Worm (Caenorhabditis elegans) whole organism, young adult: ENCODE results near the gene F40H3.2.

Experiments used
- B0035.1 ChIP-seq: sonication (generic microtip); optimal IDR thresholded peaks from 2 replicates; lab custom pipeline; 2016; ENCODE audit warnings: missing genetic modification characterization, mild to moderate bottlenecking, missing compliant biosample characterization, missing genotype, missing genetic modification reagents
- C06A6.2 ChIP-seq: fragments of 200-800 bp; sonication (Bioruptor generic); conservative IDR thresholded peaks from 2 replicates; pipeline ENCODE4 v1.3.6; 2022; ENCODE audit warnings: missing genetic modification characterization, missing compliant biosample characterization
- D2030.7 ChIP-seq: fragments of 200-800 bp; sonication (Bioruptor generic); IDR thresholded peaks from 2 replicates; pipeline ENCODE4 v1.3.6; 2022; ENCODE audit warnings: missing genetic modification reagents, missing genetic modification characterization, missing compliant biosample characterization
- F23B12.7 ChIP-seq: sonication (generic microtip); optimal IDR thresholded peaks from 2 replicates; lab custom pipeline; 2017; ENCODE audit warnings: missing genetic modification characterization, mild to moderate bottlenecking, missing compliant biosample characterization, antibody characterized with exemption, moderate library complexity; ENCODE audit not compliant: insufficient read depth
- F33H1.4 ChIP-seq: fragments of 200-800 bp; sonication (Bioruptor generic); IDR thresholded peaks from 2 replicates; pipeline ENCODE4 v1.3.6; 2022; ENCODE audit warnings: missing genetic modification reagents, missing genetic modification characterization, missing compliant biosample characterization
- F37B4.10 ChIP-seq: fragments of 200-800 bp; sonication (Bioruptor generic); IDR thresholded peaks from 2 replicates; pipeline ENCODE4 v1.3.6; 2022; ENCODE audit warnings: missing genetic modification characterization, missing compliant biosample characterization
- F55B11.4 ChIP-seq: sonication (generic microtip); optimal IDR thresholded peaks from 2 replicates; lab custom pipeline; 2016; ENCODE audit warnings: missing compliant biosample characterization, missing genetic modification characterization, borderline replicate concordance; ENCODE audit not compliant: insufficient read depth
- F57A8.1 ChIP-seq: fragments of 200-800 bp; sonication (Bioruptor generic); optimal IDR thresholded peaks from 2 replicates; lab custom pipeline; 2018; ENCODE audit warnings: mild to moderate bottlenecking, missing genetic modification characterization, moderate library complexity, missing compliant biosample characterization
- K12H6.12 ChIP-seq: fragments of 200-800 bp; sonication (Bioruptor generic); optimal IDR thresholded peaks from 2 replicates; lab custom pipeline; 2018; ENCODE audit warnings: mild to moderate bottlenecking, missing genetic modification characterization, missing compliant biosample characterization
- Y53F4B.3 ChIP-seq: fragments of 200-800 bp; sonication (Bioruptor generic); IDR thresholded peaks from 2 replicates; pipeline ENCODE4 v1.3.6; 2022; ENCODE audit warnings: missing genetic modification reagents, missing genetic modification characterization, missing compliant biosample characterization
- Y53G8AR.9 ChIP-seq: fragments of 200-800 bp; sonication (Bioruptor generic); conservative IDR thresholded peaks from 2 replicates; pipeline ENCODE4 v1.3.6; 2022; ENCODE audit warnings: missing genetic modification reagents, missing genetic modification characterization, missing compliant biosample characterization
- akir-1 ChIP-seq: fragments of 200-800 bp; sonication (Bioruptor generic); optimal IDR thresholded peaks from 2 replicates; lab custom pipeline; 2018; ENCODE audit warnings: mild to moderate bottlenecking, missing genetic modification characterization, moderate library complexity, missing compliant biosample characterization
- ama-1 ChIP-seq, 3 experiments: fragments of 150-350 bp in 1 of 3; sonication (generic microtip) in 2 of 3; optimal IDR thresholded peaks; 2 replicates each; lab custom pipeline; 2014 to 2018; ENCODE audit warnings: missing biosample characterization in 2 of 3, missing genetic modification characterization in 2 of 3, missing genetic modification reagents in 2 of 3
- attf-5 ChIP-seq: fragments of 200-800 bp; sonication (Bioruptor generic); optimal IDR thresholded peaks from 2 replicates; lab custom pipeline; 2018; ENCODE audit warnings: mild to moderate bottlenecking, missing genetic modification characterization, missing compliant biosample characterization
- attf-6 ChIP-seq: fragments of 200-800 bp; sonication (Bioruptor generic); IDR thresholded peaks from 2 replicates; pipeline ENCODE4 v1.3.6; 2022; ENCODE audit warnings: missing genetic modification reagents, missing genetic modification characterization, missing compliant biosample characterization
- bed-2 ChIP-seq: fragments of 200-800 bp; sonication (Bioruptor generic); IDR thresholded peaks from 2 replicates; pipeline ENCODE4 v1.3.6; 2022; ENCODE audit warnings: missing genetic modification reagents, missing genetic modification characterization, missing compliant biosample characterization
- cebp-2 ChIP-seq: fragments of 200-800 bp; sonication (Bioruptor generic); IDR thresholded peaks from 2 replicates; pipeline ENCODE4 v1.3.6; 2022; ENCODE audit warnings: missing genetic modification characterization, missing compliant biosample characterization
- ceh-40 ChIP-seq: fragments of 200-800 bp; sonication (Bioruptor generic); IDR thresholded peaks from 2 replicates; pipeline ENCODE4 v1.3.6; 2022; ENCODE audit warnings: missing genetic modification characterization, missing compliant biosample characterization
- die-1 ChIP-seq: sonication (generic microtip); optimal IDR thresholded peaks from 2 replicates; lab custom pipeline; 2016; ENCODE audit warnings: missing genotype, mild to moderate bottlenecking, missing genetic modification characterization, missing compliant biosample characterization
- dpl-1 ChIP-seq: fragments of 150-350 bp; optimal IDR thresholded peaks from 2 replicates; lab custom pipeline; 2014; ENCODE audit warnings: missing biosample characterization, missing genetic modification reagents, missing genetic modification characterization
- ekl-4 ChIP-seq: fragments of 200-800 bp; sonication (Bioruptor generic); IDR thresholded peaks from 2 replicates; pipeline ENCODE4 v1.3.6; 2022; ENCODE audit warnings: missing genetic modification reagents, missing genetic modification characterization, missing compliant biosample characterization
- ets-4 ChIP-seq: fragments of 200-800 bp; sonication (Bioruptor generic); optimal IDR thresholded peaks from 2 replicates; lab custom pipeline; 2018; ENCODE audit warnings: mild to moderate bottlenecking, missing genetic modification characterization, missing compliant biosample characterization
- gei-17 ChIP-seq: fragments of 200-800 bp; sonication (Bioruptor generic); optimal IDR thresholded peaks from 2 replicates; lab custom pipeline; 2018; ENCODE audit warnings: mild to moderate bottlenecking, missing genetic modification characterization, missing compliant biosample characterization
- him-1 ChIP-seq: sonication (generic microtip); optimal IDR thresholded peaks from 2 replicates; lab custom pipeline; 2016; ENCODE audit warnings: missing genotype, missing genetic modification reagents, missing genetic modification characterization, missing compliant biosample characterization
- hlh-26 ChIP-seq: fragments of 200-800 bp; sonication (Bioruptor generic); conservative IDR thresholded peaks from 2 replicates; pipeline ENCODE4 v1.3.6; 2022; ENCODE audit warnings: missing genetic modification reagents, missing genetic modification characterization, missing compliant biosample characterization
- hrde-1 ChIP-seq: sonication (generic microtip); optimal IDR thresholded peaks from 2 replicates; lab custom pipeline; 2016; ENCODE audit warnings: missing genetic modification characterization, mild to moderate bottlenecking, missing compliant biosample characterization, moderate library complexity, missing genotype, missing genetic modification reagents, borderline replicate concordance
- lag-1 ChIP-seq: fragments of 200-800 bp; sonication (Bioruptor generic); IDR thresholded peaks from 2 replicates; pipeline ENCODE4 v1.3.6; 2022; ENCODE audit warnings: missing genetic modification reagents, missing genetic modification characterization, missing compliant biosample characterization
- lin-35 ChIP-seq, 3 experiments: fragments of 150-350 bp in 2 of 3; sonication (generic microtip) in 1 of 3; optimal IDR thresholded peaks; 2 replicates each; lab custom pipeline; 2014 to 2018; ENCODE audit warnings: missing biosample characterization in 3 of 3, missing genetic modification characterization in 3 of 3, missing genetic modification reagents in 3 of 3
- lin-54 ChIP-seq: fragments of 200-800 bp; sonication (Bioruptor generic); optimal IDR thresholded peaks from 2 replicates; lab custom pipeline; 2018; ENCODE audit warnings: mild to moderate bottlenecking, missing genetic modification characterization, missing compliant biosample characterization
- lsl-1 ChIP-seq: fragments of 200-800 bp; sonication (Bioruptor generic); optimal IDR thresholded peaks from 2 replicates; lab custom pipeline; 2018; ENCODE audit warnings: mild to moderate bottlenecking, missing genetic modification characterization, moderate library complexity, missing compliant biosample characterization
- lsy-27 ChIP-seq: sonication (generic microtip); optimal IDR thresholded peaks from 2 replicates; lab custom pipeline; 2017; ENCODE audit warnings: missing genetic modification characterization, mild to moderate bottlenecking, missing compliant biosample characterization, antibody characterized with exemption, missing genotype, borderline replicate concordance; ENCODE audit not compliant: insufficient read depth
- madf-6 ChIP-seq: fragments of 200-800 bp; sonication (Bioruptor generic); IDR thresholded peaks from 2 replicates; pipeline ENCODE4 v1.3.6; 2022; ENCODE audit warnings: missing genetic modification reagents, missing genetic modification characterization, missing compliant biosample characterization
- mcd-1 ChIP-seq: fragments of 200-800 bp; sonication (Bioruptor generic); IDR thresholded peaks from 2 replicates; pipeline ENCODE4 v1.3.6; 2022; ENCODE audit warnings: missing genetic modification reagents, missing genetic modification characterization, missing compliant biosample characterization
- mel-28 ChIP-seq: sonication (generic microtip); optimal IDR thresholded peaks from 2 replicates; lab custom pipeline; 2016; ENCODE audit warnings: borderline replicate concordance, mild to moderate bottlenecking, missing genetic modification characterization, missing compliant biosample characterization
- nhr-27 ChIP-seq: fragments of 200-800 bp; sonication (Bioruptor generic); optimal IDR thresholded peaks from 2 replicates; lab custom pipeline; 2018; ENCODE audit warnings: mild to moderate bottlenecking, missing genetic modification characterization, moderate library complexity, missing compliant biosample characterization
- pbrm-1 ChIP-seq: fragments of 200-800 bp; sonication (Bioruptor generic); IDR thresholded peaks from 2 replicates; pipeline ENCODE4 v1.3.6; 2022; ENCODE audit warnings: missing genetic modification reagents, missing genetic modification characterization, missing compliant biosample characterization
- repo-1 ChIP-seq: sonication (generic microtip); optimal IDR thresholded peaks from 2 replicates; lab custom pipeline; 2017; ENCODE audit warnings: mild to moderate bottlenecking, missing genetic modification characterization, missing compliant biosample characterization
- snpc-3.4 ChIP-seq: sonication (generic microtip); optimal IDR thresholded peaks from 2 replicates; lab custom pipeline; 2017; ENCODE audit warnings: missing genetic modification characterization, mild to moderate bottlenecking, missing compliant biosample characterization, antibody characterized with exemption, moderate library complexity, missing genotype, missing genetic modification reagents
- snpc-4 ChIP-seq, 5 experiments: fragments of 150-350 bp in 1 of 5; sonication (generic microtip) in 4 of 5; optimal IDR thresholded peaks; 2 replicates each; lab custom pipeline; 2014 to 2018; ENCODE audit warnings: missing genetic modification characterization in 5 of 5, missing biosample characterization in 3 of 5, antibody characterized with exemption in 2 of 5, mild to moderate bottlenecking in 2 of 5, missing compliant biosample characterization in 2 of 5, missing genotype in 2 of 5, moderate library complexity in 2 of 5, missing genetic modification reagents in 1 of 5
- somi-1 ChIP-seq: fragments of 200-800 bp; sonication (Bioruptor generic); optimal IDR thresholded peaks from 2 replicates; lab custom pipeline; 2018; ENCODE audit warnings: mild to moderate bottlenecking, missing genetic modification characterization, missing compliant biosample characterization
- sptf-2 ChIP-seq: fragments of 200-800 bp; sonication (Bioruptor generic); optimal IDR thresholded peaks from 2 replicates; lab custom pipeline; 2018; ENCODE audit warnings: mild to moderate bottlenecking, missing genetic modification characterization, missing compliant biosample characterization
- tbp1 ChIP-seq: fragments of 200-800 bp; sonication (Bioruptor generic); optimal IDR thresholded peaks from 2 replicates; lab custom pipeline; 2018; ENCODE audit warnings: mild to moderate bottlenecking, missing genetic modification characterization, missing compliant biosample characterization
- unc-62 ChIP-seq: fragments of 150-350 bp; optimal IDR thresholded peaks from 2 replicates; lab custom pipeline; 2014; ENCODE audit warnings: missing biosample characterization, missing genetic modification reagents, missing genetic modification characterization
- xnd-1 ChIP-seq: sonication (generic microtip); optimal IDR thresholded peaks from 2 replicates; lab custom pipeline; 2016; ENCODE audit warnings: missing genotype, missing genetic modification reagents, missing genetic modification characterization, missing compliant biosample characterization
- ztf-28 ChIP-seq: fragments of 200-800 bp; sonication (Bioruptor generic); IDR thresholded peaks from 2 replicates; pipeline ENCODE4 v1.3.6; 2022; ENCODE audit warnings: missing genetic modification reagents, missing genetic modification characterization, missing compliant biosample characterization

The F40H3.2 gene

ce11 chrII:6196875-6197274 is 23.4 kb downstream of the F40H3.2 start, which contains the start of the genes rbmx-2 and C30B5.2:
Gene rbmx-2, minus strand, starts transcription at chrII:6196948.
Gene C30B5.2, plus strand, starts transcription at chrII:6197180.
- TF ChIP-seq him-1 (tag; lab: Kevin White, UChicago) = no peak
- no peak for TF ChIP-seq ekl-4 (GFP tag; lab: Robert Waterston, UW)
- TF ChIP-seq unc-62 (GFP tag; lab: Kevin White, UChicago) = no peak
- TF ChIP-seq lsy-27 (tag; lab: Kevin White, UChicago) = peak; percentile 7
- TF ChIP-seq somi-1 (GFP tag; lab: Kevin White, UChicago) = no peak
- no peak for TF ChIP-seq mcd-1 (GFP tag; lab: Robert Waterston, UW)
- TF ChIP-seq D2030.7 = peak; percentile 23; the same call in 1 of the 2 replicates
- TF ChIP-seq pbrm-1 (GFP tag; lab: Robert Waterston, UW) = peak; percentile 37; the same call in 1 of the 2 replicates
- TF ChIP-seq tbp1 = peak; percentile 24
- no peak for TF ChIP-seq die-1
- TF ChIP-seq repo-1 (tag; lab: Kevin White, UChicago) = no peak
- no peak for TF ChIP-seq ama-1 (optimal IDR thresholded peaks at IDR 0.05; lab: Kevin White, UChicago)
- TF ChIP-seq ama-1 (GFP tag; optimal IDR thresholded peaks at IDR 0.05; lab: Kevin White, UChicago) = no peak
- TF ChIP-seq F37B4.10 = no peak
- no peak for TF ChIP-seq K12H6.12 (tag; lab: Kevin White, UChicago)
- TF ChIP-seq ztf-28 (GFP tag; lab: Robert Waterston, UW) = no peak
- peak; percentile 60 for TF ChIP-seq lsl-1 (GFP tag; lab: Kevin White, UChicago)
- TF ChIP-seq snpc-4 (GFP tag; optimal IDR thresholded peaks at IDR 0.05; lab: Kevin White, UChicago) = no peak
- TF ChIP-seq snpc-4 (tag; optimal IDR thresholded peaks at IDR 0.05; lab: Kevin White, UChicago) = no peak
- TF ChIP-seq hlh-26 (GFP tag; lab: Robert Waterston, UW) = no peak
- TF ChIP-seq F55B11.4 = no peak
- peak; percentile 92 for TF ChIP-seq F23B12.7
- no peak for TF ChIP-seq attf-6 (GFP tag; lab: Robert Waterston, UW)
- TF ChIP-seq nhr-27 (tag; lab: Kevin White, UChicago) = no peak
- TF ChIP-seq akir-1 (GFP tag; lab: Kevin White, UChicago) = no peak
- no peak for TF ChIP-seq sptf-2 (GFP tag; lab: Kevin White, UChicago)
- TF ChIP-seq hrde-1 (tag; lab: Kevin White, UChicago) = no peak
- peak; percentile 20 for TF ChIP-seq snpc-3.4 (tag; lab: Kevin White, UChicago)
- no peak for TF ChIP-seq B0035.1 (tag; lab: Kevin White, UChicago)
- no peak for TF ChIP-seq ceh-40

ce11 chrII:6198468-6198867 is 25.0 kb downstream of the F40H3.2 start, which contains the start of gene szy-4:
Gene szy-4, plus strand, starts transcription at chrII:6198696.
- TF ChIP-seq lag-1 (GFP tag; lab: Robert Waterston, UW) = no peak
- no peak for TF ChIP-seq bed-2 (GFP tag; lab: Robert Waterston, UW)
- TF ChIP-seq xnd-1 (tag; lab: Kevin White, UChicago) = peak; percentile 68
- TF ChIP-seq C06A6.2 (GFP tag; lab: Robert Waterston, UW) = no peak
- TF ChIP-seq Y53G8AR.9 (GFP tag; lab: Robert Waterston, UW) = no peak
- TF ChIP-seq ets-4 (GFP tag; lab: Kevin White, UChicago) = no peak
- TF ChIP-seq snpc-4 (GFP tag; optimal IDR thresholded peaks at IDR 0.05; lab: Kevin White, UChicago) = no peak
- no peak for TF ChIP-seq snpc-4 (tag; optimal IDR thresholded peaks at IDR 0.05; lab: Kevin White, UChicago)
- no peak for TF ChIP-seq cebp-2 (GFP tag; lab: Robert Waterston, UW)
- no peak for TF ChIP-seq Y53F4B.3 (GFP tag; lab: Robert Waterston, UW)
- peak; percentile 89 for TF ChIP-seq madf-6
- TF ChIP-seq dpl-1 (GFP tag; lab: Kevin White, UChicago) = peak; percentile 62
- TF ChIP-seq lin-35 (GFP tag; optimal IDR thresholded peaks at IDR 0.05; lab: Kevin White, UChicago) = no peak
- no peak for TF ChIP-seq nhr-27 (tag; lab: Kevin White, UChicago)
- peak; percentile 54 for TF ChIP-seq F23B12.7
- no peak for TF ChIP-seq gei-17 (GFP tag; lab: Kevin White, UChicago)
- TF ChIP-seq pbrm-1 (GFP tag; lab: Robert Waterston, UW) = no peak
- no peak for TF ChIP-seq mel-28 (tag; lab: Kevin White, UChicago)
- TF ChIP-seq lsy-27 (tag; lab: Kevin White, UChicago) = no peak
- TF ChIP-seq akir-1 (GFP tag; lab: Kevin White, UChicago) = no peak
- peak; percentile 54 for TF ChIP-seq lin-54 (GFP tag; lab: Kevin White, UChicago)
- TF ChIP-seq ekl-4 (GFP tag; lab: Robert Waterston, UW) = no peak
- TF ChIP-seq lsl-1 (GFP tag; lab: Kevin White, UChicago) = peak; percentile 86
- TF ChIP-seq attf-5 (GFP tag; lab: Kevin White, UChicago) = no peak
- TF ChIP-seq F33H1.4 (GFP tag; lab: Robert Waterston, UW) = peak; percentile 86
- TF ChIP-seq F57A8.1 (GFP tag; lab: Kevin White, UChicago) = no peak
